Fruit fly (Drosophila melanogaster): ENCODE measurements around the gene CG42827.
A peak's percentile ranks its signal among the peaks of the same experiment; 100 is the strongest.

Gene CG42827

DNA sequence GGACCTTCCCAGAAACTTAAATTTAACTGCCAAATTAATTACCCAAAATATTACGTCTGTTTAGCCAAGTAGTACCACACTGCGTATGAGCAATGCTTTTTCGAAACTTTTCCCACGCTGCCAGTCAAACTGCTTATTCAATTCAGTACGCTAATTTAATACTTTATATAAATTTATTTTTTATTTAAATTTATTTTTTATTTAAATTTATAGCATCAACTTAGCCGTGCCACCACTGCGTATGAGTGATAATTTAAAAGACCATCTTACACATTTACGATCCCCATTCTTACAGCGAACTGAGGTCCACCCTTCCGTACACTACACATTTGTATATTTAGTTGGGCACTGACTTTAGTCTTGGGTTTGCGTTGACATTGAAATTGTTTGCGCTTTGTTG is 37.1 kb upstream of the CG42827 start (continued):
- TF ChIP-seq esn (GFP tag; optimal IDR thresholded peaks at IDR 0.05) (peak; percentile 15), CG31627 (GFP tag; optimal IDR thresholded peaks at IDR 0.05) (no peak), CG3032 (tag; optimal IDR thresholded peaks at IDR 0.05) (peak; percentile 72), CG11294 (GFP tag; IDR thresholded peaks at IDR 0.05) (peak; percentile 34), dac (GFP tag; optimal IDR thresholded peaks at IDR 0.05) (no peak), Hr4 (GFP tag; optimal IDR thresholded peaks at IDR 0.05) (peak; percentile 53), cyc (GFP tag; optimal IDR thresholded peaks at IDR 0.05) (no peak), spab (GFP tag; optimal IDR thresholded peaks at IDR 0.05) (peak; percentile 53), eg (GFP tag; IDR thresholded peaks at IDR 0.05) (peak; percentile 56), CG11902 (GFP tag; optimal IDR thresholded peaks at IDR 0.05) (peak; percentile 16), fd85E (GFP tag; optimal IDR thresholded peaks at IDR 0.05) (no peak), Met (GFP tag; optimal IDR thresholded peaks at IDR 0.05) (no peak), CG6854 (GFP tag; optimal IDR thresholded peaks at IDR 0.05) (no peak), CG8319 (GFP tag; optimal IDR thresholded peaks at IDR 0.05) (peak; percentile 18), CG7368 (GFP tag; optimal IDR thresholded peaks at IDR 0.05) (peak; percentile 41)

dm6 chr3R:23336513-23336912 is 36.2 kb upstream of the CG42827 start:
- TF ChIP-seq Sox15 (GFP tag; optimal IDR thresholded peaks at IDR 0.05) = no peak
- TF ChIP-seq CG7368 (GFP tag; optimal IDR thresholded peaks at IDR 0.05) = no peak
- no peak for TF ChIP-seq ss (GFP tag; optimal IDR thresholded peaks at IDR 0.05)
- no peak for TF ChIP-seq Sox14 (GFP tag; optimal IDR thresholded peaks at IDR 0.05)
- no peak for TF ChIP-seq esn (GFP tag; optimal IDR thresholded peaks at IDR 0.05)

DNA sequence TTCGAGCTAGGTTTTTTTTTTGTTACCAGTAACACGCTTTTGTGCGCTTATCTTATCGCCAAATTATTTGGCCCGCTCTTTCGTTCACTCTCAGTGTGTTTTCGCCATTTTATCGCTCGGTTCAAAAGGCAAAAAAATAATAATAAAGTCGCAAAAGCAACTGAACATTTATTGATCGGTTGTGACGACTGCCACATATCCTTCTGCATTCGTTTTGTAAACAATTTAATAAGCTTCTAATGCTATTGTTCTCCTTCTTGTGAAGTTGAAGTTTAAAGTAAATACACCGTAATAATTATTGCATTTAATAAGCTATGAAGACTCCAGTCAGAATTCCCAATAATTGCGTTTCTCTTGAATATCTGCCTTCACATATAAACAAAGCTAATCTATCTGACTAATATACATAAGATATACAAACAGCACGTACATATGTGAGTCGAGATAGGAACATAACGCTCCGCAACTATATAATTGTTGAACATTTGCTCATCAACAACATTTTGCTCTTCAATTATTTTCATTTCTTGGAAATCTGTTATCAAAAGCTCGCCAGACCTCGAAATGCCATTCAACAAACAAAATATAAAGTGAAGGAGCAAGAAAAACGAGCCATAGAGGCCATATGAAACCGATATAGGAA is 35.4 kb upstream of the CG42827 start:
- TF ChIP-seq Sox102F (GFP tag; optimal IDR thresholded peaks at IDR 0.05) (peak; percentile 63), CG6276 (GFP tag; optimal IDR thresholded peaks at IDR 0.05) (no peak), CG6808 (GFP tag; optimal IDR thresholded peaks at IDR 0.05) (no peak), fd85E (GFP tag; optimal IDR thresholded peaks at IDR 0.05) (no peak), CG3919 (GFP tag; optimal IDR thresholded peaks at IDR 0.05) (no peak), esn (GFP tag; optimal IDR thresholded peaks at IDR 0.05) (peak; percentile 69), CG6854 (GFP tag; optimal IDR thresholded peaks at IDR 0.05) (no peak), acj6 (GFP tag; optimal IDR thresholded peaks at IDR 0.05) (peak; percentile 14), Sox14 (GFP tag; optimal IDR thresholded peaks at IDR 0.05) (peak; percentile 55), Eip75B (GFP tag; optimal IDR thresholded peaks at IDR 0.05) (no peak), CG32006 (GFP tag; optimal IDR thresholded peaks at IDR 0.05) (no peak), CG16779 (tag; optimal IDR thresholded peaks at IDR 0.05) (no peak), CG34406 (GFP tag; optimal IDR thresholded peaks at IDR 0.05) (peak; percentile 14), eg (GFP tag; IDR thresholded peaks at IDR 0.05) (no peak), CG8319 (GFP tag; optimal IDR thresholded peaks at IDR 0.05) (no peak), net (GFP tag; optimal IDR thresholded peaks at IDR 0.05) (no peak), CG10669 (GFP tag; optimal IDR thresholded peaks at IDR 0.05) (no peak), cyc (GFP tag; optimal IDR thresholded peaks at IDR 0.05) (peak; percentile 49), CG4318 (GFP tag; optimal IDR thresholded peaks at IDR 0.05) (no peak), Eip93F (GFP tag; optimal IDR thresholded peaks at IDR 0.05) (peak; percentile 57), salr (GFP tag; optimal IDR thresholded peaks at IDR 0.05) (no peak), fkh (GFP tag; optimal IDR thresholded peaks at IDR 0.05) (no peak), CG6163 (GFP tag; IDR thresholded peaks at IDR 0.05) (no peak), CG11762 (GFP tag; optimal IDR thresholded peaks at IDR 0.05; ENCODE audit: insufficient read depth) (no peak), CG31627 (GFP tag; optimal IDR thresholded peaks at IDR 0.05) (peak; percentile 56), CG11902 (GFP tag; optimal IDR thresholded peaks at IDR 0.05) (no peak), vri (GFP tag; optimal IDR thresholded peaks at IDR 0.05) (peak; percentile 63), CG10631 (GFP tag; optimal IDR thresholded peaks at IDR 0.05) (no peak), Ets96B (tag; optimal IDR thresholded peaks at IDR 0.05) (no peak), Ets21C (GFP tag; optimal IDR thresholded peaks at IDR 0.05) (peak; percentile 31), CG3032 (tag; optimal IDR thresholded peaks at IDR 0.05) (no peak), OdsH (GFP tag; optimal IDR thresholded peaks at IDR 0.05) (no peak), achi (GFP tag; optimal IDR thresholded peaks at IDR 0.05) (no peak), Smox (GFP tag; optimal IDR thresholded peaks at IDR 0.05) (peak; percentile 39), CG15336 (GFP tag; IDR thresholded peaks at IDR 0.05) (no peak), lz (GFP tag; optimal IDR thresholded peaks at IDR 0.05) (peak; percentile 59), ss (GFP tag; optimal IDR thresholded peaks at IDR 0.05) (no peak), Hr4 (GFP tag; optimal IDR thresholded peaks at IDR 0.05) (no peak), svp (GFP tag) (peak; percentile 90), CG8119 (GFP tag; IDR thresholded peaks at IDR 0.05) (no peak)
